Worm (Caenorhabditis elegans) whole organism, dauer: ENCODE results near the gene clec-234.

Source experiments
- unc-62 ChIP-seq: sonication (generic microtip); optimal IDR thresholded peaks from 2 replicates; lab custom pipeline; 2017; ENCODE audit warnings: missing biosample characterization, missing genetic modification reagents, missing genetic modification characterization

Gene clec-234

ce11 chrV:16433471-16433870 is at the start of gene clec-234:
clec-234 (minus strand) TSS chrV:16433571.
- TF ChIP-seq unc-62 (GFP tag; lab: Kevin White, UChicago), result no peak

- TF ChIP-seq unc-62 (GFP tag; lab: Kevin White, UChicago), result no peak
Observed at ce11 chrV:16483044-16483443, 49.7 kb upstream of the clec-234 start, which contains the start of gene F57E7.2. F57E7.2 (minus strand) TSS chrV:16483144.

- TF ChIP-seq unc-62 (GFP tag; lab: Kevin White, UChicago), result no peak
Observed at ce11 chrV:16480919-16481630, 47.7 kb upstream of the clec-234 start, which contains the start of the genes F57E7.4 and spig-6. F57E7.4 (minus strand) TSS chrV:16481019. spig-6 (plus strand) TSS chrV:16481580.

- no peak for TF ChIP-seq unc-62 (GFP tag; lab: Kevin White, UChicago)
Observed at ce11 chrV:16479275-16479674, 45.9 kb upstream of the clec-234 start, which contains the start of gene T08G3.11. T08G3.11 (minus strand) TSS chrV:16479375.

ce11 chrV:16471995-16472563 is 38.7 kb upstream of the clec-234 start, which contains the start of gene srw-35:
srw-35 (plus strand) TSS chrV:16472513.
- no peak for TF ChIP-seq unc-62 (GFP tag; lab: Kevin White, UChicago)

- TF ChIP-seq unc-62 (GFP tag; lab: Kevin White, UChicago), result no peak
Observed at ce11 chrV:16470916-16471315, 37.5 kb upstream of the clec-234 start, which contains the start of gene srh-138. srh-138 (minus strand) TSS chrV:16471016.

- no peak for TF ChIP-seq unc-62 (GFP tag; lab: Kevin White, UChicago)
Observed at ce11 chrV:16467840-16468239, 34.5 kb upstream of the clec-234 start, which contains the start of gene sru-44. sru-44 (minus strand) TSS chrV:16467940.

ce11 chrV:16460866-16461265 is 27.5 kb upstream of the clec-234 start, which contains the start of gene srh-142:
srh-142 (minus strand) TSS chrV:16460966.
- no peak for TF ChIP-seq unc-62 (GFP tag; lab: Kevin White, UChicago)

- TF ChIP-seq unc-62 (GFP tag; lab: Kevin White, UChicago), result no peak
Observed at ce11 chrV:16459377-16459776, 26.0 kb upstream of the clec-234 start.

- no peak for TF ChIP-seq unc-62 (GFP tag; lab: Kevin White, UChicago)
Observed at ce11 chrV:16458714-16459113, 25.3 kb upstream of the clec-234 start, which contains the start of gene str-15. str-15 (minus strand) TSS chrV:16458814.

- TF ChIP-seq unc-62 (GFP tag; lab: Kevin White, UChicago), result no peak
Observed at ce11 chrV:16455065-16455464, 21.7 kb upstream of the clec-234 start, which contains the start of gene str-14. str-14 (minus strand) TSS chrV:16455165.

- TF ChIP-seq unc-62 (GFP tag; lab: Kevin White, UChicago), result no peak
Observed at ce11 chrV:16447735-16448134, 14.4 kb upstream of the clec-234 start, which contains the start of gene T08G3.13. T08G3.13 (plus strand) TSS chrV:16448035.

- TF ChIP-seq unc-62 (GFP tag; lab: Kevin White, UChicago), result no peak
Observed at ce11 chrV:16446191-16446590, 12.8 kb upstream of the clec-234 start.

- no peak for TF ChIP-seq unc-62 (GFP tag; lab: Kevin White, UChicago)
Observed at ce11 chrV:16445676-16446075, 12.3 kb upstream of the clec-234 start, which contains the start of gene T08G3.6. T08G3.6 (plus strand) TSS chrV:16445976.

- no peak for TF ChIP-seq unc-62 (GFP tag; lab: Kevin White, UChicago)
Observed at ce11 chrV:16443626-16444025, 10.3 kb upstream of the clec-234 start, which contains the start of gene srh-141. srh-141 (plus strand) TSS chrV:16443926.

ce11 chrV:16437546-16437945 is 4.2 kb upstream of the clec-234 start, which contains the start of gene F26D2.15:
F26D2.15 (plus strand) TSS chrV:16437846.
- TF ChIP-seq unc-62 (GFP tag; lab: Kevin White, UChicago), result no peak
